Worm (Caenorhabditis elegans): Measurements from ENCODE around the gene Y66D12A.1.

Y66D12A.1 gene

ce11 chrIII:11624838-11625292 is 16.9 kb downstream of the Y66D12A.1 start, which contains the start of gene gly-8:
Gene gly-8 (plus strand): TSS chrIII:11625242.
- TF ChIP-seq lsy-2 (tag; optimal IDR thresholded peaks at IDR 0.05) (peak in 1 of 2 experiments; percentile 12), ztf-1 (GFP tag; conservative IDR thresholded peaks at IDR 0.05) (no peak), sma-3 (GFP tag; optimal IDR thresholded peaks at IDR 0.05) (no peak), nhr-25 (tag; optimal IDR thresholded peaks at IDR 0.05) (peak; percentile 72), sem-4 (tag; optimal IDR thresholded peaks at IDR 0.05) (peak; percentile 35)

DNA sequence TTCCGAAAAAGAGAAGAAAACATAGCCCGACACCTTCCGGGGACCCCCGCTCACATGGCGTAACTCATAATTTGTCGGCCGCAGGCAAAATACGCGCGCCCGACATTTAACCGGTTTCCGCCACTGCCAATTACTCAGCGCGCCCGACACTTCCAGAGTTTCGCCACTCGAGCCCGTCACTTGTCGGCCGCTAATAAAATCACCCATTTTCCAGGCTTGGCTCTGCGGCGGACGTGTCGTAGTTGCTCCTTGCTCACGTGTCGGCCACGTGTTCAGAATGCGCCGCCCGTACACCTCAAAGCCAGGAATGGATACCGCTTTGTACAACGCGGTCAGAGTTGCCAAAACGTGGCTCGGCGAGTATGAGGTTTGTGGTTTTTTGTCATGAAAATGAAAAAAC is 19.7 kb downstream of the Y66D12A.1 start:
- no peak for TF ChIP-seq R02D3.7 (tag; optimal IDR thresholded peaks at IDR 0.05)

- TF ChIP-seq gmeb-1 (tag; optimal IDR thresholded peaks at IDR 0.05) = no peak
- TF ChIP-seq nhr-21 (tag; optimal IDR thresholded peaks at IDR 0.05) = no peak
- no peak for TF ChIP-seq ama-1 (optimal IDR thresholded peaks at IDR 0.05)
- no peak for TF ChIP-seq skn-1 (tag; optimal IDR thresholded peaks at IDR 0.05)
- no peak for TF ChIP-seq nhr-6 (tag; optimal IDR thresholded peaks at IDR 0.05)
- TF ChIP-seq nhr-10 (tag; optimal IDR thresholded peaks at IDR 0.05) = no peak
- no peak for TF ChIP-seq alr-1 (tag; optimal IDR thresholded peaks at IDR 0.05)
- no peak for TF ChIP-seq aly-2 (tag; optimal IDR thresholded peaks at IDR 0.05)
- no peak for TF ChIP-seq lin-13 (GFP tag; optimal IDR thresholded peaks at IDR 0.05)
- TF ChIP-seq sem-4 (tag; optimal IDR thresholded peaks at IDR 0.05) = no peak
- no peak for TF ChIP-seq elt-1 (tag; optimal IDR thresholded peaks at IDR 0.05)
- no peak for TF ChIP-seq nhr-25 (tag; optimal IDR thresholded peaks at IDR 0.05)
- no peak for TF ChIP-seq nhr-129 (tag; optimal IDR thresholded peaks at IDR 0.05)
- no peak for TF ChIP-seq dmd-4 (tag; optimal IDR thresholded peaks at IDR 0.05)
- TF ChIP-seq snpc-4 (tag; optimal IDR thresholded peaks at IDR 0.05) = no peak
- TF ChIP-seq nhr-77 (tag; optimal IDR thresholded peaks at IDR 0.05) = no peak
- TF ChIP-seq ceh-82 (tag; optimal IDR thresholded peaks at IDR 0.05) = no peak
Observed at ce11 chrIII:11629354-11629753, 21.4 kb downstream of the Y66D12A.1 start, which contains the start of gene Y66A7A.7. Gene Y66A7A.7 (minus strand): TSS chrIII:11629454.

DNA sequence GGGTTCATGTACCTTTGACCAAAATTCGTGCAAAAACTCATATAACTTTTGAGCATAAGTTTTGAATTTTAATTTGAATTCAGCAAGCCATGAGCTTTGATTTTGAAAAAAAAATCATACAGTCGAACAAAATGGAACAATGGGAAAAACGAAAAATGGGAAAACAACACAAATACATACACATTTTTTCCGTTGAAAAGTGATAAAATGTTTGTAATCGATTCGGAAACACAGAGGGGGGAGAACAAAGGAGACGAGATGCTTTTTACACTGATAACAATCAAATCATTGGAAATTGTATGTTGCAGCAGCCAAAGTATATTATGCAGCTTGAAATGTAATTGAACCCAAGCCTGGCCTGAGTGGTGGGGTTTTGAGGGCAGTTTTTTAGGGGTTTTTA is 23.1 kb downstream of the Y66D12A.1 start:
- TF ChIP-seq R02D3.7 (tag; optimal IDR thresholded peaks at IDR 0.05) = no peak
- TF ChIP-seq nhr-237 (tag; optimal IDR thresholded peaks at IDR 0.05) = no peak
- no peak for TF ChIP-seq Y55F3AM.14 (GFP tag; optimal IDR thresholded peaks at IDR 0.05)
- TF ChIP-seq nhr-12 (tag; optimal IDR thresholded peaks at IDR 0.05) = no peak
- TF ChIP-seq fos-1 (tag; optimal IDR thresholded peaks at IDR 0.05) = peak; percentile 26
- no peak for TF ChIP-seq alr-1 (tag; optimal IDR thresholded peaks at IDR 0.05)

DNA sequence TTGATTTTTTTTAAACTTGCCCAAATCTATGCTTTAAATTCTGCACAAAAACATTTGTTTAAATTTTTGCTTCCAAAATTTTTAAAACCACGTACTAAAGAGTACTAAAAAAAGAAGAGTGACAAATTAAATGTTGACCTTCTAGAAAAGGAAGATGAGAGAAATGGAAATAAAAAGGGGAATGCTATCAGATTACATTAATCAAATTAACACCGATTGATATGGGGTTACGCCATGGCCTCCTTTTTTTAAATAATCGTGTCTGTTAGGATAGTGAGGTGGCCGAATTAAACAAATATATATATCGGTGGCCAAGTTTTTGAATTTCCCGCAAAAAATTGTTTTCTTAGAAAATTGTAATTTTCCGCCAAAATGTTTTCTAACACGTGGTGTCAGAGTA is 24.4 kb downstream of the Y66D12A.1 start:
- TF ChIP-seq ceh-16 (tag; optimal IDR thresholded peaks at IDR 0.05) (no peak), ztf-4 (tag; optimal IDR thresholded peaks at IDR 0.05) (no peak), ZK546.5 (tag; optimal IDR thresholded peaks at IDR 0.05) (no peak), nhr-25 (tag; optimal IDR thresholded peaks at IDR 0.05) (no peak), dmd-4 (tag; optimal IDR thresholded peaks at IDR 0.05) (no peak), Y55F3AM.14 (GFP tag; optimal IDR thresholded peaks at IDR 0.05) (no peak), snpc-4 (tag; optimal IDR thresholded peaks at IDR 0.05) (no peak), nhr-237 (tag; optimal IDR thresholded peaks at IDR 0.05) (no peak), aly-2 (tag; optimal IDR thresholded peaks at IDR 0.05) (no peak), mdl-1 (tag; optimal IDR thresholded peaks at IDR 0.05) (no peak), ztf-1 (GFP tag; conservative IDR thresholded peaks at IDR 0.05) (no peak), nhr-12 (tag; optimal IDR thresholded peaks at IDR 0.05) (no peak), skn-1 (tag; optimal IDR thresholded peaks at IDR 0.05) (no peak), nhr-129 (tag; optimal IDR thresholded peaks at IDR 0.05) (no peak), sem-4 (tag; optimal IDR thresholded peaks at IDR 0.05) (no peak), C34F6.9 (tag; optimal IDR thresholded peaks at IDR 0.05) (no peak), ceh-82 (tag; optimal IDR thresholded peaks at IDR 0.05) (no peak), sma-3 (GFP tag; optimal IDR thresholded peaks at IDR 0.05) (no peak), crh-2 (tag; optimal IDR thresholded peaks at IDR 0.05) (no peak), zag-1 (tag; optimal IDR thresholded peaks at IDR 0.05) (no peak)

ce11 chrIII:11633444-11633843 is 25.5 kb downstream of the Y66D12A.1 start:
- TF ChIP-seq Y55F3AM.14 (GFP tag; optimal IDR thresholded peaks at IDR 0.05) (no peak), fos-1 (tag; optimal IDR thresholded peaks at IDR 0.05) (no peak), aly-2 (tag; optimal IDR thresholded peaks at IDR 0.05) (no peak), unc-55 (GFP tag; optimal IDR thresholded peaks at IDR 0.05) (no peak), elt-3 (tag; optimal IDR thresholded peaks at IDR 0.05) (no peak), nhr-11 (tag; optimal IDR thresholded peaks at IDR 0.05) (no peak), ceh-16 (tag; optimal IDR thresholded peaks at IDR 0.05) (no peak), snpc-4 (tag; optimal IDR thresholded peaks at IDR 0.05) (no peak)

Data from whole organism, L2 larva.